Fruit fly (Drosophila melanogaster): ENCODE data around the gene Top1.

Top1 gene

DNA sequence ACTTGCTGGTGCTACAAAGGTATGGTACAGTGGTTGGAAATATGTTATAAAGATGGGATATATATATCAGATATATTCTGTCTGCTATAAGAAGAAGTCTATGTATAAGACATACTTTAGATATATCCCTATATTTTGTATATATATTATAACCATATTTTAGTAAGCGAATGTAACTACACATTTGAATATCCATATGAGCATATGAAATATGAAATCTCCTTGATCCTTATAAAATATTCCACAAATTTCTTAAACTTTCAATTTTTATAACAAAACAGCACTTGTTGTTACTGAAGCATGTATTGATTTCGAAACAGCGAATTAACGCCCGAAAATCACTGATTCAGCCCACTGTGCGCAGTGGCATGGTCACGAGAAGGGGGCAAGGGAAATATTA is 45.2 kb downstream of the Top1 start (continued):
- no peak for TF ChIP-seq CG9876 (GFP tag; optimal IDR thresholded peaks at IDR 0.05)
- TF ChIP-seq zf30C (GFP tag; optimal IDR thresholded peaks at IDR 0.05): no peak
- no peak for TF ChIP-seq dan (GFP tag; IDR thresholded peaks at IDR 0.05)
- TF ChIP-seq CG3281 (GFP tag; optimal IDR thresholded peaks at IDR 0.05): peak; percentile 2
- no peak for TF ChIP-seq CG2116 (GFP tag; optimal IDR thresholded peaks at IDR 0.05)
- TF ChIP-seq ind (GFP tag; optimal IDR thresholded peaks at IDR 0.05): no peak
- TF ChIP-seq Usf (GFP tag; optimal IDR thresholded peaks at IDR 0.05): no peak
- no peak for TF ChIP-seq ttk (GFP tag; IDR thresholded peaks at IDR 0.05)
- no peak for TF ChIP-seq CG2875 (GFP tag; optimal IDR thresholded peaks at IDR 0.05)
- TF ChIP-seq gcm2 (GFP tag; optimal IDR thresholded peaks at IDR 0.05): no peak
- no peak for TF ChIP-seq shn (GFP tag; optimal IDR thresholded peaks at IDR 0.05)
- TF ChIP-seq CG12659 (GFP tag; optimal IDR thresholded peaks at IDR 0.05): peak; percentile 6
- TF ChIP-seq CG15696 (tag; optimal IDR thresholded peaks at IDR 0.05): no peak
- no peak for TF ChIP-seq Camta (GFP tag; optimal IDR thresholded peaks at IDR 0.05)
- TF ChIP-seq rib (GFP tag; IDR thresholded peaks at IDR 0.05): no peak
- no peak for TF ChIP-seq slp2 (GFP tag; optimal IDR thresholded peaks at IDR 0.05)
- TF ChIP-seq Sry-δ (GFP tag; optimal IDR thresholded peaks at IDR 0.05): no peak
- no peak for TF ChIP-seq Ptx1 (GFP tag; IDR thresholded peaks at IDR 0.05)
- no peak for TF ChIP-seq CG31365 (tag; optimal IDR thresholded peaks at IDR 0.05)
- TF ChIP-seq CG12391 (tag; optimal IDR thresholded peaks at IDR 0.05): peak; percentile 41
- no peak for TF ChIP-seq zfh1 (GFP tag; IDR thresholded peaks at IDR 0.05)
- no peak for TF ChIP-seq CG2199 (GFP tag; IDR thresholded peaks at IDR 0.05)
- TF ChIP-seq CG17612 (GFP tag; IDR thresholded peaks at IDR 0.05): no peak
- TF ChIP-seq CG17568 (GFP tag; optimal IDR thresholded peaks at IDR 0.05): no peak
- no peak for TF ChIP-seq amos (GFP tag; IDR thresholded peaks at IDR 0.05; ENCODE audit: partially characterized antibody)
- TF ChIP-seq CG1603 (tag; optimal IDR thresholded peaks at IDR 0.05): peak; percentile 6
- no peak for TF ChIP-seq CG17359 (tag; optimal IDR thresholded peaks at IDR 0.05)
- no peak for TF ChIP-seq CG43689 (GFP tag; IDR thresholded peaks at IDR 0.05)
- no peak for TF ChIP-seq psq (GFP tag; optimal IDR thresholded peaks at IDR 0.05)
- no peak for TF ChIP-seq klu (GFP tag; IDR thresholded peaks at IDR 0.05)
- no peak for TF ChIP-seq NK7.1 (GFP tag; optimal IDR thresholded peaks at IDR 0.05)
- no peak for TF ChIP-seq yki (optimal IDR thresholded peaks at IDR 0.05)
- no peak for TF ChIP-seq Elba2 (GFP tag; optimal IDR thresholded peaks at IDR 0.05)
- TF ChIP-seq BtbVII (GFP tag; optimal IDR thresholded peaks at IDR 0.05): no peak
- no peak for TF ChIP-seq CG31224 (GFP tag; IDR thresholded peaks at IDR 0.05)
- no peak for TF ChIP-seq gsb-n (tag; optimal IDR thresholded peaks at IDR 0.05)
- TF ChIP-seq tio (GFP tag; optimal IDR thresholded peaks at IDR 0.05): no peak
- TF ChIP-seq chn (GFP tag; optimal IDR thresholded peaks at IDR 0.05): no peak
- no peak for TF ChIP-seq CG17802 (tag; optimal IDR thresholded peaks at IDR 0.05)
- TF ChIP-seq fu2 (GFP tag; optimal IDR thresholded peaks at IDR 0.05): no peak
- no peak for TF ChIP-seq Ravus (GFP tag; IDR thresholded peaks at IDR 0.05)
- peak; percentile 67 for TF ChIP-seq gem (tag; optimal IDR thresholded peaks at IDR 0.05)
- TF ChIP-seq prd (optimal IDR thresholded peaks at IDR 0.05): no peak
- TF ChIP-seq prd (GFP tag; IDR thresholded peaks at IDR 0.05): 0 out of 3 replicates have a peak, but pooled peaks have one; percentile 16
- TF ChIP-seq CG4328 (GFP tag; optimal IDR thresholded peaks at IDR 0.05): no peak
- peak; percentile 23 for TF ChIP-seq CG7839 (tag; optimal IDR thresholded peaks at IDR 0.05)
- peak; percentile 72 for TF ChIP-seq CG18262 (tag; optimal IDR thresholded peaks at IDR 0.05)
- 0 out of 2 replicates have a peak, but pooled peaks have one; percentile 8 for TF ChIP-seq CG31441 (GFP tag; IDR thresholded peaks at IDR 0.05)
- TF ChIP-seq dmrt99B (tag; optimal IDR thresholded peaks at IDR 0.05): peak; percentile 58
- TF ChIP-seq CG12104 (GFP tag; optimal IDR thresholded peaks at IDR 0.05): no peak
- TF ChIP-seq CG17912 (GFP tag; optimal IDR thresholded peaks at IDR 0.05): no peak
- no peak for TF ChIP-seq Doc2 (GFP tag; IDR thresholded peaks at IDR 0.05)
- TF ChIP-seq Dip2 (GFP tag; IDR thresholded peaks at IDR 0.05): no peak
